Worm (Caenorhabditis elegans): ENCODE results near the gene ZK418.10.

ce11 chrIII:7062580-7062979, 27.9 kb downstream of the ZK418.10 start, which contains the start of gene R01H2.1:
- TF ChIP-seq nhr-237 (tag; optimal IDR thresholded peaks at IDR 0.05) (no peak), ztf-4 (tag; optimal IDR thresholded peaks at IDR 0.05) (no peak), nhr-25 (tag; optimal IDR thresholded peaks at IDR 0.05) (no peak), nhr-77 (tag; optimal IDR thresholded peaks at IDR 0.05) (no peak)

Data from whole organism, L2 larva.